Worm (Caenorhabditis elegans): ENCODE measurements around the gene sgn-1.
A peak's percentile ranks its signal among the peaks of the same experiment; 100 is the strongest.

ce11 chrII:8785875-8786274 lies 2.4 kb upstream of the sgn-1 start:
- TF ChIP-seq mdl-1 (tag; optimal IDR thresholded peaks at IDR 0.05) (peak; percentile 62 to 76), D1046.2 (GFP tag; IDR thresholded peaks at IDR 0.05) (no peak), nhr-28 (tag; optimal IDR thresholded peaks at IDR 0.05) (no peak), nhr-237 (tag; optimal IDR thresholded peaks at IDR 0.05) (no peak), nhr-111 (GFP tag; optimal IDR thresholded peaks at IDR 0.05) (no peak), pqm-1 (tag; optimal IDR thresholded peaks at IDR 0.05) (no peak), nhr-77 (tag; optimal IDR thresholded peaks at IDR 0.05) (no peak), unc-62 (GFP tag; optimal IDR thresholded peaks at IDR 0.05 in 1 of 2) (peak in 1 of 2 experiments; percentile 72), unc-62 (tag; optimal IDR thresholded peaks at IDR 0.05) (no peak), unc-130 (GFP tag; optimal IDR thresholded peaks at IDR 0.05) (no peak), daf-8 (GFP tag; IDR thresholded peaks at IDR 0.05) (no peak), fkh-10 (GFP tag; optimal IDR thresholded peaks at IDR 0.05) (peak; percentile 17), ama-1 (optimal IDR thresholded peaks at IDR 0.05) (no peak), arid-1 (GFP tag; conservative IDR thresholded peaks at IDR 0.05) (no peak)
